Worm (Caenorhabditis elegans) whole organism, L4 larva: ENCODE data around the gene srg-45.

ENCODE experiments used
- D1046.2 ChIP-seq: fragments of 200-800 bp; sonication (Bioruptor generic); IDR thresholded peaks from 2 replicates; pipeline ENCODE4 v1.3.6; 2022; ENCODE audit warnings: missing genetic modification characterization, missing compliant biosample characterization
- ZK546.5 ChIP-seq, 2 experiments: sonication (generic microtip); optimal IDR thresholded peaks; 2 replicates each; lab custom pipeline; 2017; ENCODE audit warnings: missing biosample characterization in 2 of 2, missing genetic modification characterization in 2 of 2
- aha-1 ChIP-seq: fragments of 150-350 bp; peaks from one replicate; lab custom pipeline; 2014; ENCODE audit warnings: missing biosample characterization, missing genetic modification characterization
- ceh-28 ChIP-seq: fragments of 150-350 bp; optimal IDR thresholded peaks from 2 replicates; lab custom pipeline; 2014; ENCODE audit warnings: missing biosample characterization, missing genetic modification reagents, missing genetic modification characterization
- ceh-82 ChIP-seq: sonication (generic microtip); optimal IDR thresholded peaks from 2 replicates; lab custom pipeline; 2017; ENCODE audit warnings: missing biosample characterization, missing genetic modification characterization
- daf-16 ChIP-seq, 3 experiments: sonication (generic microtip); optimal IDR thresholded peaks; 2 replicates each; lab custom pipeline; 2016 to 2017; ENCODE audit warnings: missing genetic modification characterization in 3 of 3, missing genetic modification reagents in 3 of 3, mild to moderate bottlenecking in 2 of 3, missing compliant biosample characterization in 2 of 3, missing biosample characterization in 1 of 3, moderate library complexity in 1 of 3
- egl-27 ChIP-seq: sonication (generic microtip); optimal IDR thresholded peaks from 3 replicates; lab custom pipeline; 2017; ENCODE audit warnings: missing biosample characterization, missing genetic modification reagents, missing genetic modification characterization
- hlh-30 ChIP-seq: sonication (generic microtip); optimal IDR thresholded peaks from 2 replicates; lab custom pipeline; 2017; ENCODE audit warnings: antibody characterized with exemption, mild to moderate bottlenecking, missing genetic modification characterization, missing compliant biosample characterization; ENCODE audit not compliant: insufficient read depth
- lin-38 ChIP-seq: fragments of 200-800 bp; sonication (Bioruptor generic); IDR thresholded peaks from 2 replicates; pipeline ENCODE4 v1.3.6; 2022; ENCODE audit warnings: missing genetic modification reagents, missing genetic modification characterization, missing compliant biosample characterization
- lir-3 ChIP-seq: sonication (generic microtip); optimal IDR thresholded peaks from 2 replicates; lab custom pipeline; 2016; ENCODE audit warnings: mild to moderate bottlenecking, missing genetic modification characterization, missing compliant biosample characterization
- madf-9 ChIP-seq: fragments of 200-800 bp; sonication (Bioruptor generic); conservative IDR thresholded peaks from 2 replicates; pipeline ENCODE4 v1.3.6; 2022; ENCODE audit warnings: missing genetic modification reagents, missing genetic modification characterization, missing compliant biosample characterization
- mep-1 ChIP-seq: fragments of 150-350 bp; sonication (generic microtip); optimal IDR thresholded peaks from 3 replicates; lab custom pipeline; 2014; ENCODE audit warnings: missing biosample characterization, missing genetic modification characterization
- nhr-11 ChIP-seq: fragments of 150-350 bp; optimal IDR thresholded peaks from 2 replicates; lab custom pipeline; 2014; ENCODE audit warnings: missing biosample characterization, missing genetic modification characterization
- nhr-111 ChIP-seq: fragments of 200-800 bp; sonication (Bioruptor generic); optimal IDR thresholded peaks from 2 replicates; lab custom pipeline; 2018; ENCODE audit warnings: mild to moderate bottlenecking, missing genetic modification characterization, missing compliant biosample characterization
- nhr-28 ChIP-seq: fragments of 150-350 bp; optimal IDR thresholded peaks from 2 replicates; lab custom pipeline; 2014; ENCODE audit warnings: missing biosample characterization, missing genetic modification characterization
- nhr-41 ChIP-seq: fragments of 200-800 bp; sonication (Bioruptor generic); IDR thresholded peaks from 2 replicates; pipeline ENCODE4 v1.3.6; 2022; ENCODE audit warnings: missing genetic modification reagents, missing genetic modification characterization, missing compliant biosample characterization
- nhr-42 ChIP-seq: fragments of 200-800 bp; sonication (Bioruptor generic); IDR thresholded peaks from 2 replicates; pipeline ENCODE4 v1.3.6; 2022; ENCODE audit warnings: missing genetic modification characterization, missing compliant biosample characterization
- pqm-1 ChIP-seq: sonication (generic microtip); optimal IDR thresholded peaks from 2 replicates; lab custom pipeline; 2017; ENCODE audit warnings: missing biosample characterization, missing genetic modification characterization
- rbr-2 ChIP-seq: sonication (generic microtip); optimal IDR thresholded peaks from 2 replicates; lab custom pipeline; 2016; ENCODE audit warnings: missing genotype, missing genetic modification characterization, missing compliant biosample characterization
- saeg-2 ChIP-seq: fragments of 200-800 bp; sonication (Bioruptor generic); IDR thresholded peaks from 2 replicates; pipeline ENCODE4 v1.3.6; 2022; ENCODE audit warnings: missing genetic modification reagents, missing genetic modification characterization, missing compliant biosample characterization
- sdz-12 ChIP-seq: fragments of 200-800 bp; sonication (Bioruptor generic); optimal IDR thresholded peaks from 2 replicates; lab custom pipeline; 2018; ENCODE audit warnings: mild to moderate bottlenecking, missing genetic modification characterization, missing compliant biosample characterization
- snpc-4 ChIP-seq: fragments of 150-350 bp; optimal IDR thresholded peaks from 2 replicates; lab custom pipeline; 2014; ENCODE audit warnings: missing biosample characterization, missing genetic modification characterization
- spr-3 ChIP-seq: fragments of 200-800 bp; sonication (Bioruptor generic); optimal IDR thresholded peaks from 2 replicates; lab custom pipeline; 2018; ENCODE audit warnings: mild to moderate bottlenecking, missing genetic modification characterization, missing compliant biosample characterization
- tag-97 ChIP-seq: fragments of 200-800 bp; sonication (Bioruptor generic); IDR thresholded peaks from 2 replicates; pipeline ENCODE4 v1.3.6; 2022; ENCODE audit warnings: missing genetic modification characterization, missing compliant biosample characterization
- unc-39 ChIP-seq: sonication (generic microtip); optimal IDR thresholded peaks from 2 replicates; lab custom pipeline; 2017; ENCODE audit warnings: missing biosample characterization, missing genetic modification characterization
- unc-62 ChIP-seq, 3 experiments: fragments of 150-350 bp in 1 of 3; sonication (generic microtip); optimal IDR thresholded peaks in 2 of 3; peaks in 1 of 3; 1 replicate in 1 of 3; 2 replicates in 2 of 3; lab custom pipeline; 2014 to 2017; ENCODE audit warnings: missing biosample characterization in 3 of 3, missing genetic modification characterization in 3 of 3, missing genetic modification reagents in 3 of 3, missing genotype in 1 of 3
- zfp-3 ChIP-seq: fragments of 200-800 bp; sonication (Bioruptor generic); conservative IDR thresholded peaks from 2 replicates; pipeline ENCODE4 v1.3.6; 2022; ENCODE audit warnings: missing genetic modification reagents, missing genetic modification characterization, missing compliant biosample characterization
- zip-2 ChIP-seq: fragments of 150-350 bp; optimal IDR thresholded peaks from 2 replicates; lab custom pipeline; 2014; ENCODE audit warnings: missing biosample characterization, missing genetic modification characterization
- ztf-11 ChIP-seq: fragments of 150-350 bp; optimal IDR thresholded peaks from 2 replicates; lab custom pipeline; 2014; ENCODE audit warnings: missing biosample characterization, missing genetic modification characterization

The srg-45 gene

ce11 chrV:12307011-12307540, at the start of gene srg-45:
srg-45 (plus strand) TSS chrV:12307490.
- TF ChIP-seq mep-1 (tag; lab: Kevin White, UChicago): peak; percentile 31
- TF ChIP-seq unc-62 (GFP tag; optimal IDR thresholded peaks at IDR 0.05 in 1 of 2; lab: Kevin White, UChicago): peak in 1 of 2 experiments; percentile 48
- TF ChIP-seq unc-62 (tag; optimal IDR thresholded peaks at IDR 0.05; lab: Kevin White, UChicago): no peak
- TF ChIP-seq spr-3 (GFP tag; lab: Kevin White, UChicago): no peak
- TF ChIP-seq nhr-41 (GFP tag; lab: Robert Waterston, UW): no peak
- no peak for TF ChIP-seq zip-2
- TF ChIP-seq nhr-28 (tag; lab: Kevin White, UChicago): no peak
- no peak for TF ChIP-seq pqm-1 (tag; lab: Kevin White, UChicago)
- TF ChIP-seq aha-1 (tag; lab: Kevin White, UChicago): peak; percentile 69
- TF ChIP-seq zfp-3: 0 out of 2 replicates have a peak, but pooled peaks have one; percentile 47
- TF ChIP-seq ztf-11 (tag; lab: Kevin White, UChicago): no peak

DNA sequence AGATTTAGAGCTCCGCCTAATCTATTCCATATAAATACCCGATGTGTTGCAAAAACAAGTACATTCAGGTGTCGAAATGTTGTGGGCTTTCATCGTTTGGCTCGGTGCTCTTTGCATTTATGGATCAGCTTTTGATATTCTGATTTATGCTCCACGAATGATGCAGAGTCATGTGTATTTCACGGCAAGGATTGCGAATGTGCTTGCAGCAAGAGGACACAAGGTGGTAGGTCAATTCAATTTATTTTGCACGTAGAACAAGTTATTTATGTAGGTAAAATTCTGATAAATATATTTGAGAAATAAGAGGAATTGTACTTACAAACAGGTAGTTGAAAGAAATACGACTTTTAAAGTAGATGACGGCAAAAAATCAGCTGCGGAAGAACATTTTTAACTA, 48.4 kb upstream of the srg-45 start, which contains the start of gene ugt-56:
ugt-56 (plus strand) TSS at position 61 of the 400 bp plus-strand sequence.
- TF ChIP-seq spr-3 (GFP tag; lab: Kevin White, UChicago) (no peak), aha-1 (tag; lab: Kevin White, UChicago) (peak; percentile 97)

DNA sequence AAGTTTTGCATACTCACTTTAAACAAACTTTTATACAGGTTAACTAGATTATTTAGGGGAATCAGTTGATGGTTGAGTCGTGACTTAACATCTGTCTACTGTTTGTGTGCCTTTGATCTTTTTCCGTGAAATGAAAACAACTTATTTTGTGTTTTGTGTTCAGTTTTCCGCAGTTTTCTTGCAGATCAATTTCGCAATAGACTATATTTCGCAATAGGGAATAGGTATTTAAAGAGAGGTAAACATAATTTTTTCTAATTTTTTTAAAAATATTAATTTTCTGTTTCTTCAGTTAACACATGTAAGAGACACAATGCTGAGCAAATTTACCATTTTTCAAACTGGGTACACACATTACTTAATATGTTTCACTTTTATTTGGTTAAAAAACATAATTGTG, 45.9 kb upstream of the srg-45 start, which contains the start of gene tbb-6:
tbb-6 (plus strand) TSS at position 155 of the 400 bp plus-strand sequence.
- TF ChIP-seq madf-9 (no peak), nhr-28 (tag; lab: Kevin White, UChicago) (no peak), ZK546.5 (tag; optimal IDR thresholded peaks at IDR 0.05; lab: Kevin White, UChicago) (no peak), lir-3 (tag; lab: Kevin White, UChicago) (no peak), unc-62 (GFP tag; optimal IDR thresholded peaks at IDR 0.05 in 1 of 2; lab: Kevin White, UChicago) (no peak), unc-62 (tag; optimal IDR thresholded peaks at IDR 0.05; lab: Kevin White, UChicago) (no peak)

ce11 chrV:12263723-12264122, 43.6 kb upstream of the srg-45 start, which contains the start of gene ssp-35:
ssp-35 (minus strand) TSS chrV:12263823.
- TF ChIP-seq tag-97 (no peak), ceh-82 (no peak), sdz-12 (GFP tag; lab: Kevin White, UChicago) (no peak), egl-27 (tag; lab: Kevin White, UChicago) (no peak), saeg-2 (no peak), nhr-111 (GFP tag; lab: Kevin White, UChicago) (no peak), nhr-11 (tag; lab: Kevin White, UChicago) (no peak), unc-39 (tag; lab: Kevin White, UChicago) (no peak), nhr-41 (GFP tag; lab: Robert Waterston, UW) (no peak)

DNA sequence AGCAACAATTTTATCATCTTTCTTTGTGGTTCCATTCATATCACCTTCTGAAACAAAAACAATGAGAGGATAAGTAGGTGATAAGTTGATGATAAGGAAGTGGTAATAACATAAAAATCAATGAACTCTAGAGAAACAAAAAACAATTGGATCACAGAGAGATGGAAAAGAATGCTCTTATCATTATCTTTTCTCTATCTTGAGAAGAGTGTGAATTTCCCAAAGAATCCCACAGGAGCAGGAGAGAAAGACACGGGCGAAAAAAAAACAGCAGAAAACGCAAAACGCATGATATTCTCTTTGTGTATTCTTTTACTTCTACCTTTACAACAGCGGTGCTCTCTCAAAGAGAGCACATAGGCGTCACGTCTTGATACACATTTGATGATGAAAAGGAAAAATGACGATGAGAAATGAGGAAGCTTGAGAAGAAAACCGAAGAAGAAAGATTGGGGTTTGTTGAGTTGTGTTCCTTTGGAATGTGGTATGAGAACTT, 38.0 kb upstream of the srg-45 start, which contains the start of gene twk-24:
twk-24 (minus strand) TSS at position 51 of the 496 bp plus-strand sequence.
- no peak for TF ChIP-seq ceh-28 (tag; lab: Kevin White, UChicago)
- TF ChIP-seq D1046.2: no peak
- TF ChIP-seq daf-16 (GFP tag; optimal IDR thresholded peaks at IDR 0.05; lab: Kevin White, UChicago): peak in 1 of 2 experiments; percentile 23
- TF ChIP-seq daf-16 (tag; optimal IDR thresholded peaks at IDR 0.05; lab: Kevin White, UChicago): no peak
- peak; percentile 6 for TF ChIP-seq hlh-30 (tag; lab: Kevin White, UChicago)
- no peak for TF ChIP-seq nhr-42
- TF ChIP-seq snpc-4 (tag; lab: Kevin White, UChicago): no peak
- no peak for TF ChIP-seq lin-38 (GFP tag; lab: Robert Waterston, UW)
- no peak for TF ChIP-seq tag-97
- TF ChIP-seq nhr-11 (tag; lab: Kevin White, UChicago): peak; percentile 17
- no peak for TF ChIP-seq egl-27 (tag; lab: Kevin White, UChicago)
- TF ChIP-seq nhr-41 (GFP tag; lab: Robert Waterston, UW): no peak
- no peak for TF ChIP-seq rbr-2 (tag; lab: Kevin White, UChicago)
